Worm (Caenorhabditis elegans): Measurements from ENCODE around the gene nspc-17.

DNA sequence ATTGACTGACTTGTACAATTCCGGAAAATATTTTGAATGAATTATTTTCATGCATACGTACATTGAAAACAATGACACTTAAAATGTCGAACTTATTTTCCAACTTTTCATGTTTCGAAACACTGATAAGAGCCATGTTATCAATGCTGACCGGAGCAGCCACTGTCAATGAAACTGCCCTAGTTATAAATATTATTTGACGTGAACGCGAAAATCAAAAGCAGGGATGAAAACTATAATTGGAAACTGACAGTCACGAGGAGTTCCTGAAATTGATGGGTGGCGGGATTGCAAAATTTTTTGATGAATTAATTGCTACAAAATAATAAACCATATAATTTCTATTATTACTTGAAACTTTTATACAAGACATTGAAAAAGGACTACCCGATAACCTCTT lies 14.5 kb upstream of the nspc-17 start:
- TF ChIP-seq mep-1 (tag; optimal IDR thresholded peaks at IDR 0.05) (no peak), lsy-2 (tag; optimal IDR thresholded peaks at IDR 0.05) (no peak), unc-62 (GFP tag; optimal IDR thresholded peaks at IDR 0.05) (no peak)

Measured in whole organism, mixed stage, embryonic.